Worm (Caenorhabditis elegans): ENCODE results near the gene ceh-75.

The ceh-75 gene

ce11 chrV:9926240-9926639 is 5.1 kb downstream of the ceh-75 start, which contains the start of gene C50H2.13:
Gene C50H2.13 (plus strand): TSS chrV:9926540.
- TF ChIP-seq lin-35 (GFP tag; optimal IDR thresholded peaks at IDR 0.05), result no peak
- TF ChIP-seq egl-44 (GFP tag; IDR thresholded peaks at IDR 0.05), result no peak
- no peak for TF ChIP-seq C17E4.6 (GFP tag; IDR thresholded peaks at IDR 0.05)
- TF ChIP-seq ceh-79 (tag; optimal IDR thresholded peaks at IDR 0.05), result no peak
- no peak for TF ChIP-seq cebp-1 (GFP tag; IDR thresholded peaks at IDR 0.05)
- TF ChIP-seq cebp-1 (tag; optimal IDR thresholded peaks at IDR 0.05), result no peak
- no peak for TF ChIP-seq lir-1 (GFP tag; conservative IDR thresholded peaks at IDR 0.05)
- no peak for TF ChIP-seq xnd-1 (tag; optimal IDR thresholded peaks at IDR 0.05)
- no peak for TF ChIP-seq lin-26 (GFP tag; IDR thresholded peaks at IDR 0.05)
- no peak for TF ChIP-seq B0261.1 (tag; optimal IDR thresholded peaks at IDR 0.05)
- TF ChIP-seq F49E8.2 (tag; optimal IDR thresholded peaks at IDR 0.05; ENCODE audit: insufficient read depth), result no peak
- no peak for TF ChIP-seq ama-1 (optimal IDR thresholded peaks at IDR 0.05)
- TF ChIP-seq ama-1 (GFP tag; optimal IDR thresholded peaks at IDR 0.05), result no peak
- TF ChIP-seq lsy-27 (tag; optimal IDR thresholded peaks at IDR 0.05; ENCODE audit: borderline replicate concordance, insufficient read depth), result no peak
- TF ChIP-seq ztf-28 (GFP tag; IDR thresholded peaks at IDR 0.05), result no peak
- no peak for TF ChIP-seq snpc-1.3 (tag; optimal IDR thresholded peaks at IDR 0.05; ENCODE audit: insufficient read depth)
- TF ChIP-seq ztf-26 (tag; optimal IDR thresholded peaks at IDR 0.05), result no peak
- no peak for TF ChIP-seq fkh-3 (tag; optimal IDR thresholded peaks at IDR 0.05)

ce11 chrV:9927381-9927780 is 6.2 kb downstream of the ceh-75 start:
- TF ChIP-seq zim-3 (tag; optimal IDR thresholded peaks at IDR 0.05) (no peak), bed-1 (GFP tag; IDR thresholded peaks at IDR 0.05) (no peak), xnd-1 (tag; optimal IDR thresholded peaks at IDR 0.05) (no peak), Y67H2A.10 (GFP tag; conservative IDR thresholded peaks at IDR 0.05) (no peak), mxl-1 (tag; optimal IDR thresholded peaks at IDR 0.05) (no peak), somi-1 (GFP tag; optimal IDR thresholded peaks at IDR 0.05) (no peak), B0336.3 (GFP tag; IDR thresholded peaks at IDR 0.05) (no peak), F57C9.4 (tag; optimal IDR thresholded peaks at IDR 0.05) (no peak), nhr-80 (tag; optimal IDR thresholded peaks at IDR 0.05) (no peak), cebp-1 (GFP tag; IDR thresholded peaks at IDR 0.05) (no peak), cebp-1 (tag; optimal IDR thresholded peaks at IDR 0.05) (no peak), pha-4 (tag; optimal IDR thresholded peaks at IDR 0.05) (no peak), hrde-1 (tag; optimal IDR thresholded peaks at IDR 0.05; ENCODE audit: borderline replicate concordance) (peak; percentile 35), C06A6.2 (GFP tag; conservative IDR thresholded peaks at IDR 0.05) (no peak), ztf-18 (tag; optimal IDR thresholded peaks at IDR 0.05) (no peak), ama-1 (optimal IDR thresholded peaks at IDR 0.05) (no peak), ama-1 (GFP tag; optimal IDR thresholded peaks at IDR 0.05) (no peak), ztf-22 (GFP tag; optimal IDR thresholded peaks at IDR 0.05) (no peak), dpff-1 (tag; optimal IDR thresholded peaks at IDR 0.05) (no peak), madf-8 (GFP tag; conservative IDR thresholded peaks at IDR 0.05) (no peak), nfyb-1 (GFP tag; IDR thresholded peaks at IDR 0.05) (0 out of 2 replicates have a peak, but pooled peaks have one; percentile 53), F22D6.2 (tag; optimal IDR thresholded peaks at IDR 0.05) (no peak), B0035.1 (tag; optimal IDR thresholded peaks at IDR 0.05) (no peak), lsl-1 (GFP tag; optimal IDR thresholded peaks at IDR 0.05) (peak; percentile 56)

ce11 chrV:9927954-9928353 is 6.8 kb downstream of the ceh-75 start:
- TF ChIP-seq aptf-2 (GFP tag; conservative IDR thresholded peaks at IDR 0.05), result no peak
- no peak for TF ChIP-seq F22D6.2 (tag; optimal IDR thresholded peaks at IDR 0.05)
- TF ChIP-seq cebp-1 (GFP tag; IDR thresholded peaks at IDR 0.05), result no peak
- no peak for TF ChIP-seq cebp-1 (tag; optimal IDR thresholded peaks at IDR 0.05)
- no peak for TF ChIP-seq B0035.1 (tag; optimal IDR thresholded peaks at IDR 0.05)
- no peak for TF ChIP-seq ztf-26 (tag; optimal IDR thresholded peaks at IDR 0.05)
- peak; percentile 60 for TF ChIP-seq nhr-80 (tag; optimal IDR thresholded peaks at IDR 0.05)
- 0 out of 2 replicates have a peak, but pooled peaks have one; percentile 44 for TF ChIP-seq Y53G8AR.9 (GFP tag; conservative IDR thresholded peaks at IDR 0.05)
- TF ChIP-seq hmg-20 (GFP tag; IDR thresholded peaks at IDR 0.05), result no peak
- peak; percentile 43 to 49 for TF ChIP-seq let-607 (tag; optimal IDR thresholded peaks at IDR 0.05)
